Worm (Caenorhabditis elegans): ENCODE measurements around the gene T14B4.5.
A peak's percentile ranks its signal among the peaks of the same experiment; 100 is the strongest.

T14B4.5 gene

DNA sequence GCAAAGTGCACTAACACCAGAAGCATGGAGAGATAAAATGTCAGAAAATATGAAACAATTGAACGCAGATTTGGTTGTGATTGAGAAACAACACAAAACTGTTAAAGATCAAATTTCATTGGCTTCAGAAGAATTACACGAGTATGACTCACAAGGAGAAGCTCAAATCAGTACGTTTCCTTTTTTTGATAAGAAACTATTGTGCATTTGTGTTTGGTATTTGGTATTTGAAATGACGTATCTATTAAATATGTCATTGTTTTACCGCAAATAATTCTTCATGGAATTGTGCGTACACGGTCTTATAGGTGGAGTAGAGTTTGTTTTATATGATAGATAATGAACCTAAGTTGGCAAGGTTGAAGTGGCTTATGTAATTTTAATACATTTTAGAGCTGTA, 35.2 kb upstream of the T14B4.5 start:
- TF ChIP-seq crh-2 (tag; optimal IDR thresholded peaks at IDR 0.05) (peak; percentile 13), fos-1 (tag; optimal IDR thresholded peaks at IDR 0.05) (peak; percentile 94), sma-9 (GFP tag; optimal IDR thresholded peaks at IDR 0.05) (peak; percentile 6), sma-9 (tag; optimal IDR thresholded peaks at IDR 0.05) (no peak), lin-13 (GFP tag; optimal IDR thresholded peaks at IDR 0.05) (no peak)

DNA sequence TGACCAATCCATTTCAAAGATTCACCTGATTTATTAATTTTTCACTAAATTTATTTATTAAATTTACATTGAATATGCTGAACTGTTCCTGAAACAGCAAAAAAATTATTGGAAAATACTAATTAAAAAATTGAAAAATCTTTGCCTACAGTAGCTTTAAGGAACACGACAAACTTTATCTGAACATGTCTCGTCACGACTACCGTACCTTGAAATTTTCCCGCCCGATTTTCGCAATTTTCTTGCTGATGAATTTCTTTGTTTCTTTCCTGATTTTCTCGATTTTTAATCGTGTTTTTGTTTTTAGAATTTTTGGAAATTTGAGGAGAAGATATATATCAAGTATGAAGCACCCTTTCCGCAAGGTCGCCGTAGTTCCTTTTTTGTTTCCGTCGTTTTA, 33.7 kb upstream of the T14B4.5 start:
- TF ChIP-seq sma-3 (GFP tag; optimal IDR thresholded peaks at IDR 0.05), result no peak
- TF ChIP-seq mab-5 (tag; optimal IDR thresholded peaks at IDR 0.05), result no peak
- no peak for TF ChIP-seq nhr-129 (tag; optimal IDR thresholded peaks at IDR 0.05)
- no peak for TF ChIP-seq nhr-77 (tag; optimal IDR thresholded peaks at IDR 0.05)
- TF ChIP-seq zag-1 (tag; optimal IDR thresholded peaks at IDR 0.05), result no peak
- no peak for TF ChIP-seq ama-1 (optimal IDR thresholded peaks at IDR 0.05)
- no peak for TF ChIP-seq unc-39 (tag; optimal IDR thresholded peaks at IDR 0.05)
- TF ChIP-seq nhr-10 (tag; optimal IDR thresholded peaks at IDR 0.05), result no peak
- TF ChIP-seq nhr-23 (tag; optimal IDR thresholded peaks at IDR 0.05), result no peak
- no peak for TF ChIP-seq dmd-4 (tag; optimal IDR thresholded peaks at IDR 0.05)
- TF ChIP-seq snpc-4 (tag; optimal IDR thresholded peaks at IDR 0.05), result no peak
- TF ChIP-seq gmeb-1 (tag; optimal IDR thresholded peaks at IDR 0.05), result no peak
- no peak for TF ChIP-seq lin-13 (GFP tag; optimal IDR thresholded peaks at IDR 0.05)
- TF ChIP-seq crh-2 (tag; optimal IDR thresholded peaks at IDR 0.05), result no peak
- TF ChIP-seq mbf-1 (tag; optimal IDR thresholded peaks at IDR 0.05), result no peak
- TF ChIP-seq ztf-4 (tag; optimal IDR thresholded peaks at IDR 0.05), result no peak
- TF ChIP-seq R02D3.7 (tag; optimal IDR thresholded peaks at IDR 0.05), result no peak
- TF ChIP-seq fos-1 (tag; optimal IDR thresholded peaks at IDR 0.05), result no peak
- TF ChIP-seq lin-39 (tag; optimal IDR thresholded peaks at IDR 0.05), result no peak
- TF ChIP-seq mdl-1 (tag; optimal IDR thresholded peaks at IDR 0.05), result no peak

DNA sequence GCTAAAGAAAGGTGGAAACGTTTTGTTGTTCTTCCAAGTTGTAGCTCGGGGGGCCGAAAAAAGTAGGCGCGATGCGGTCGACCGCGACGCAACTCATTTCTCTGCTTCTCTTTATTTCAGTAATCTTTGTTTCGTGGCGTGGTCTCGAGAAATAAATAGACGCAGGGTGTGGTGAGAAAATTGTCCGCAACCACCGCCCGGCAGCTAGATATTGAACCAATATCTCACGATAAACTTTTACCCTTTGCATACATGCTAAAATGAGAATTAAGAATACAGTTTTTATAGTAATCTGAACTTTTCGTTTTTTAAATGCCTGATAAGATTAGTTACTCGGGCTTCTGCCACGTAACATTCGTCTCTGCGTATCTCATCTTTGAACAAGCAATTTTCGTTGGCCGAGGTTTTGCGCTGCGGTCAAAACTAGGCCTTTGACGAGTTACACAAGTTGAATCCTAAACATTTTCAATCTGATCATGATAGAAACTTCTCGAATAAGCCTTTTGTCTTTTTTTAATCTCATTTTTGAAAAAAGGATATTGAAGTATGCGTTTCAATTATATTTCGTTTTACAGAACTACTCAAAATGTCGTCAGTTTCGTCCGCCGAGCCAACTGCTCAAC, 32.9 kb upstream of the T14B4.5 start, which contains the start of gene gyf-1:
gyf-1 (plus strand) TSS at position 573 of the 623 bp plus-strand sequence.
- TF ChIP-seq C34F6.9 (tag; optimal IDR thresholded peaks at IDR 0.05), result peak; percentile 47
- no peak for TF ChIP-seq gmeb-1 (tag; optimal IDR thresholded peaks at IDR 0.05)
- TF ChIP-seq lsy-2 (tag; optimal IDR thresholded peaks at IDR 0.05), result peak in 1 of 2 experiments; percentile 51
- TF ChIP-seq crh-2 (tag; optimal IDR thresholded peaks at IDR 0.05), result peak; percentile 61
- peak; percentile 44 for TF ChIP-seq fos-1 (tag; optimal IDR thresholded peaks at IDR 0.05)
- no peak for TF ChIP-seq nhr-23 (tag; optimal IDR thresholded peaks at IDR 0.05)
- no peak for TF ChIP-seq sma-3 (GFP tag; optimal IDR thresholded peaks at IDR 0.05)
- peak; percentile 34 for TF ChIP-seq F13H6.1 (tag; optimal IDR thresholded peaks at IDR 0.05)
- peak; percentile 43 for TF ChIP-seq unc-55 (GFP tag; optimal IDR thresholded peaks at IDR 0.05)
- no peak for TF ChIP-seq elt-3 (tag; optimal IDR thresholded peaks at IDR 0.05)
- peak; percentile 14 for TF ChIP-seq lin-11 (tag; optimal IDR thresholded peaks at IDR 0.05)
- TF ChIP-seq dmd-4 (tag; optimal IDR thresholded peaks at IDR 0.05), result no peak
- TF ChIP-seq nhr-129 (tag; optimal IDR thresholded peaks at IDR 0.05), result peak; percentile 31
- peak; percentile 21 for TF ChIP-seq snpc-4 (tag; optimal IDR thresholded peaks at IDR 0.05)

DNA sequence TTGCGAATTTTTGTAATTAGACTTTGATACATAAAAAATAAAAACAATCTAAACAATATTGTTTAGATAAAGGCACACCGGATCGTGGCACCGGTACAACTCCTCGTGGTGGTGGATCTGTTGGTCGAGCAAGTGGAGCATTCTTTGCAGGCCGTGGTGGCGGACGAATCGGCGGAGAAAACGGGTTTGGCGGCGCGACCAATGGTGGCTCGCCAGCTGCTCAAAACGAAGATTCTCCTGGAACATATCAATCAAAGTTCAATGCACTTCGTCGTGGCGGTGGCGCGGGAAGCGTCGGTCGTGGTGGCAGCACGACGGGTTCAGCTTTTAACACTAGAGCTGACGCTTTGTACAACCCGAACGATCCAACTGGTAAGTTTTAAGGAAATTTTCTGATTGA, 30.7 kb upstream of the T14B4.5 start:
- no peak for TF ChIP-seq lsy-2 (tag; optimal IDR thresholded peaks at IDR 0.05)
- TF ChIP-seq mdl-1 (tag; optimal IDR thresholded peaks at IDR 0.05), result no peak
- no peak for TF ChIP-seq nhr-10 (tag; optimal IDR thresholded peaks at IDR 0.05)
- no peak for TF ChIP-seq ceh-16 (tag; optimal IDR thresholded peaks at IDR 0.05)
- no peak for TF ChIP-seq gmeb-1 (tag; optimal IDR thresholded peaks at IDR 0.05)
- no peak for TF ChIP-seq nhr-11 (tag; optimal IDR thresholded peaks at IDR 0.05)
- no peak for TF ChIP-seq alr-1 (tag; optimal IDR thresholded peaks at IDR 0.05)
- no peak for TF ChIP-seq egl-27 (tag; optimal IDR thresholded peaks at IDR 0.05)
- TF ChIP-seq sem-4 (tag; optimal IDR thresholded peaks at IDR 0.05), result no peak
- TF ChIP-seq sma-3 (GFP tag; optimal IDR thresholded peaks at IDR 0.05), result no peak
- TF ChIP-seq blmp-1 (tag; optimal IDR thresholded peaks at IDR 0.05; ENCODE audit: insufficient read depth), result no peak
- no peak for TF ChIP-seq ztf-11 (tag; optimal IDR thresholded peaks at IDR 0.05)
- no peak for TF ChIP-seq unc-55 (GFP tag; optimal IDR thresholded peaks at IDR 0.05)
- no peak for TF ChIP-seq snpc-4 (tag; optimal IDR thresholded peaks at IDR 0.05)
- no peak for TF ChIP-seq lin-11 (tag; optimal IDR thresholded peaks at IDR 0.05)
- TF ChIP-seq unc-39 (tag; optimal IDR thresholded peaks at IDR 0.05), result no peak
- TF ChIP-seq lin-39 (tag; optimal IDR thresholded peaks at IDR 0.05), result no peak
- no peak for TF ChIP-seq mbf-1 (tag; optimal IDR thresholded peaks at IDR 0.05)
- no peak for TF ChIP-seq ceh-82 (tag; optimal IDR thresholded peaks at IDR 0.05)
- no peak for TF ChIP-seq unc-62 (GFP tag; optimal IDR thresholded peaks at IDR 0.05)
